Worm (Caenorhabditis elegans) whole organism, L4 larva: ENCODE measurements around the gene F37H8.5.

ENCODE experiments used
- ZK546.5 ChIP-seq, 2 experiments: sonication (generic microtip); optimal IDR thresholded peaks; 2 replicates each; lab custom pipeline; 2017; ENCODE audit warnings: missing biosample characterization in 2 of 2, missing genetic modification characterization in 2 of 2
- ceh-82 ChIP-seq: sonication (generic microtip); optimal IDR thresholded peaks from 2 replicates; lab custom pipeline; 2017; ENCODE audit warnings: missing biosample characterization, missing genetic modification characterization
- fkh-10 ChIP-seq: fragments of 150-350 bp; optimal IDR thresholded peaks from 2 replicates; lab custom pipeline; 2014; ENCODE audit warnings: missing biosample characterization, missing genetic modification reagents, missing genetic modification characterization
- nhr-111 ChIP-seq: fragments of 200-800 bp; sonication (Bioruptor generic); optimal IDR thresholded peaks from 2 replicates; lab custom pipeline; 2018; ENCODE audit warnings: mild to moderate bottlenecking, missing genetic modification characterization, missing compliant biosample characterization
- nhr-237 ChIP-seq: sonication (generic microtip); optimal IDR thresholded peaks from 2 replicates; lab custom pipeline; 2017; ENCODE audit warnings: missing biosample characterization, missing genetic modification characterization
- nhr-76 ChIP-seq: fragments of 150-350 bp; optimal IDR thresholded peaks from 2 replicates; lab custom pipeline; 2014; ENCODE audit warnings: missing biosample characterization, missing genetic modification characterization
- pha-4 ChIP-seq, 2 experiments: fragments of 150-350 bp in 1 of 2; fragments of 200-800 bp in 1 of 2; sonication (Bioruptor generic) in 1 of 2; IDR thresholded peaks in 1 of 2; optimal IDR thresholded peaks in 1 of 2; 2 replicates each; pipeline versions ENCODE4 v1.3.6 to Lab custom; 2014 to 2022; ENCODE audit warnings: missing genetic modification characterization in 2 of 2, missing genetic modification reagents in 2 of 2, missing biosample characterization in 1 of 2, missing compliant biosample characterization in 1 of 2
- snpc-4 ChIP-seq: fragments of 150-350 bp; optimal IDR thresholded peaks from 2 replicates; lab custom pipeline; 2014; ENCODE audit warnings: missing biosample characterization, missing genetic modification characterization
- unc-130 ChIP-seq: sonication (generic microtip); optimal IDR thresholded peaks from 2 replicates; lab custom pipeline; 2016; ENCODE audit warnings: missing genetic modification reagents, missing genetic modification characterization, missing compliant biosample characterization

DNA sequence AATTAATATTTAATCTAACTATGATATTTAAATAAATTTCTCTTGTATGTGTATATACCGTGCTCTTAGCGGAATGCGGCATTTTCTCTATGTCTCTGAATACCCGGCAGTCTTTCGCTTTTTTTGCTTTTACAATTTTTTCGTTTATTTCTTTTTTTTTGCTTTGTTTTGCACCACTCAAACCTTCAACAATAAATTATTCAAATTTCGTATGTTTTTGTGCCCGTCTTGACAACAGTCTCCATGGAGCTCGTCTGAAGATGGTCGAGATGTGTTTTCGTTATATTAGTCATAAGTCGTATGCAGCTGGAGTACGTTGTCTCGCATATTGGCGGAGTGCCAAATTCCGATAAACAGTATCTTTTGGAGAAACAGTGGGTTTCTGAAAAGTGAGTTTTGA, 38.4 kb downstream of the F37H8.5 start, which contains the start of gene T06D8.2:
- TF ChIP-seq nhr-237 (tag; lab: Kevin White, UChicago) (no peak), unc-130 (GFP tag; lab: Kevin White, UChicago) (no peak), ZK546.5 (tag; optimal IDR thresholded peaks at IDR 0.05; lab: Kevin White, UChicago) (no peak), nhr-76 (tag; lab: Kevin White, UChicago) (no peak), snpc-4 (tag; lab: Kevin White, UChicago) (no peak), fkh-10 (GFP tag; lab: Kevin White, UChicago) (no peak), nhr-111 (GFP tag; lab: Kevin White, UChicago) (no peak), pha-4 (GFP tag; IDR thresholded peaks at IDR 0.05; lab: Robert Waterston, UW) (no peak), pha-4 (tag; optimal IDR thresholded peaks at IDR 0.05; lab: Kevin White, UChicago) (no peak), ceh-82 (no peak)
